Fruit fly (Drosophila melanogaster) whole organism, embryonic: ENCODE data around the gene CG2278.

Experiments
- Adf1 ChIP-seq: fragments of 200-800 bp; sonication (Bioruptor generic); IDR thresholded peaks from 2 replicates; pipeline ENCODE4 v1.3.6; 2022; ENCODE audit warnings: missing biosample characterization, missing genetic modification characterization
- Atf6 ChIP-seq: fragments of 200-800 bp; sonication (Bioruptor generic); IDR thresholded peaks from 2 replicates; pipeline ENCODE4 v1.3.6; 2022; ENCODE audit warnings: missing biosample characterization, missing genetic modification characterization
- Awh ChIP-seq: fragments of 200-800 bp; sonication (Bioruptor generic); IDR thresholded peaks from 2 replicates; pipeline ENCODE4, ENCODE4 v1.3.6; 2022; ENCODE audit warnings: missing biosample characterization, missing genetic modification characterization
- C15 ChIP-seq: fragments of 200-800 bp; sonication (Bioruptor generic); IDR thresholded peaks from 3 replicates; pipeline ENCODE4 v1.3.6; 2022; ENCODE audit warnings: missing biosample characterization, missing genetic modification characterization
- CG10654 ChIP-seq: fragments of 200-800 bp; sonication (Bioruptor generic); optimal IDR thresholded peaks from 2 replicates; lab custom pipeline; 2016; ENCODE audit warnings: missing biosample characterization, missing genetic modification characterization
- CG13775 ChIP-seq: fragments of 200-800 bp; sonication (Bioruptor generic); optimal IDR thresholded peaks from 3 replicates; lab custom pipeline; 2017; ENCODE audit warnings: missing biosample characterization, mild to moderate bottlenecking, missing genetic modification characterization
- CG14050 ChIP-seq: fragments of 200-800 bp; sonication (Bioruptor generic); IDR thresholded peaks from 3 replicates; pipeline ENCODE4 v1.3.6; 2022; ENCODE audit warnings: missing biosample characterization, missing genetic modification characterization
- CG14965 ChIP-seq: fragments of 200-800 bp; sonication (Bioruptor generic); optimal IDR thresholded peaks from 2 replicates; lab custom pipeline; 2016; ENCODE audit warnings: missing biosample characterization, missing genetic modification characterization, borderline replicate concordance
- CG15073 ChIP-seq: fragments of 200-800 bp; sonication (Bioruptor generic); optimal IDR thresholded peaks from 2 replicates; lab custom pipeline; 2016; ENCODE audit warnings: missing biosample characterization, missing genetic modification characterization
- CG17612 ChIP-seq: fragments of 200-800 bp; sonication (Bioruptor generic); IDR thresholded peaks from 2 replicates; pipeline ENCODE4 v1.3.6; 2022; ENCODE audit warnings: missing biosample characterization, missing genetic modification characterization
- CG2875 ChIP-seq: fragments of 200-800 bp; sonication (Bioruptor generic); optimal IDR thresholded peaks from 2 replicates; lab custom pipeline; 2017; ENCODE audit warnings: missing biosample characterization, mild to moderate bottlenecking, missing genetic modification characterization, missing genetic modification reagents
- CG30403 ChIP-seq: fragments of 200-800 bp; sonication (Bioruptor generic); optimal IDR thresholded peaks from 3 replicates; lab custom pipeline; 2016; ENCODE audit warnings: missing biosample characterization, missing genetic modification characterization
- CG3838 ChIP-seq: fragments of 200-800 bp; sonication (Bioruptor generic); optimal IDR thresholded peaks from 3 replicates; lab custom pipeline; 2016; ENCODE audit warnings: missing biosample characterization, missing genetic modification characterization
- CG5245 ChIP-seq: fragments of 200-800 bp; sonication (Bioruptor generic); optimal IDR thresholded peaks from 3 replicates; lab custom pipeline; 2016; ENCODE audit warnings: missing biosample characterization, missing genetic modification characterization
- CG6175 ChIP-seq: fragments of 200-800 bp; sonication (Bioruptor generic); IDR thresholded peaks from 3 replicates; pipeline ENCODE4 v1.3.6; 2022; ENCODE audit warnings: missing biosample characterization, missing genetic modification characterization
- CG8478 ChIP-seq: fragments of >200 bp; optimal IDR thresholded peaks from 2 replicates; lab custom pipeline; 2018
- CG9817 ChIP-seq: fragments of 200-800 bp; sonication (Bioruptor generic); optimal IDR thresholded peaks from 2 replicates; lab custom pipeline; 2018; ENCODE audit warnings: missing biosample characterization, mild to moderate bottlenecking, missing genetic modification characterization, moderate library complexity
- CTCF ChIP-seq: fragments of 200-800 bp; sonication (Bioruptor generic); optimal IDR thresholded peaks from 2 replicates; lab custom pipeline; 2017; ENCODE audit warnings: missing biosample characterization, mild to moderate bottlenecking, missing genetic modification characterization, moderate library complexity
- Camta ChIP-seq: fragments of 200-800 bp; sonication (Bioruptor generic); optimal IDR thresholded peaks from 2 replicates; lab custom pipeline; 2016; ENCODE audit warnings: missing biosample characterization, missing genetic modification characterization
- Deaf1 ChIP-seq: fragments of 200-800 bp; optimal IDR thresholded peaks from 3 replicates; lab custom pipeline; 2019; ENCODE audit warnings: missing biosample characterization, mild to moderate bottlenecking, missing genetic modification characterization, moderate library complexity
- Doc2 ChIP-seq: fragments of 200-800 bp; sonication (Bioruptor generic); IDR thresholded peaks from 2 replicates; pipeline ENCODE4 v1.3.6; 2022; ENCODE audit warnings: missing biosample characterization, missing genetic modification characterization
- PHDP ChIP-seq: fragments of 200-800 bp; sonication (Bioruptor generic); optimal IDR thresholded peaks from 3 replicates; lab custom pipeline; 2018; ENCODE audit warnings: missing biosample characterization, mild to moderate bottlenecking, missing genetic modification characterization, moderate library complexity
- Six4 ChIP-seq: fragments of 200-800 bp; sonication (Bioruptor generic); optimal IDR thresholded peaks from 2 replicates; lab custom pipeline; 2016; ENCODE audit warnings: missing biosample characterization, missing genetic modification characterization
- ab ChIP-seq: fragments of 200-800 bp; sonication (Bioruptor generic); optimal IDR thresholded peaks from 2 replicates; lab custom pipeline; 2016; ENCODE audit warnings: missing biosample characterization, missing genetic modification characterization
- ap ChIP-seq: fragments of 200-800 bp; sonication (Bioruptor generic); IDR thresholded peaks from 2 replicates; pipeline ENCODE4 v1.3.6; 2022; ENCODE audit warnings: missing biosample characterization, missing genetic modification characterization
- ash1 ChIP-seq: fragments of 200-800 bp; sonication (Bioruptor generic); optimal IDR thresholded peaks from 2 replicates; lab custom pipeline; 2018; ENCODE audit warnings: missing biosample characterization, mild to moderate bottlenecking, missing genetic modification characterization
- cg ChIP-seq: fragments of 200-800 bp; sonication (Bioruptor generic); optimal IDR thresholded peaks from 3 replicates; lab custom pipeline; 2019; ENCODE audit warnings: missing biosample characterization, mild to moderate bottlenecking, missing genetic modification characterization, moderate library complexity
- chinmo ChIP-seq: fragments of 200-800 bp; sonication (Bioruptor generic); IDR thresholded peaks from 4 replicates; pipeline ENCODE4 v1.3.6; 2022; ENCODE audit warnings: missing biosample characterization, missing genetic modification characterization; ENCODE audit not compliant: partially characterized antibody
- cwo ChIP-seq: fragments of 200-800 bp; sonication (Bioruptor generic); optimal IDR thresholded peaks from 3 replicates; lab custom pipeline; 2017; ENCODE audit warnings: missing biosample characterization, missing genetic modification characterization, mild to moderate bottlenecking, moderate library complexity, missing genetic modification reagents
- dati ChIP-seq: fragments of 200-800 bp; sonication (Bioruptor generic); IDR thresholded peaks from 2 replicates; pipeline ENCODE4 v1.3.6; 2022; ENCODE audit warnings: missing biosample characterization, missing genetic modification characterization
- disco-r ChIP-seq: fragments of 200-800 bp; sonication (Bioruptor generic); optimal IDR thresholded peaks from 2 replicates; lab custom pipeline; 2016; ENCODE audit warnings: missing biosample characterization, missing genetic modification characterization
- dmrt99B ChIP-seq: fragments of 200-800 bp; sonication (Bioruptor generic); optimal IDR thresholded peaks from 2 replicates; lab custom pipeline; 2018; ENCODE audit warnings: missing biosample characterization, mild to moderate bottlenecking, missing genetic modification characterization, moderate library complexity
- dysf ChIP-seq: fragments of 200-800 bp; sonication (Bioruptor generic); IDR thresholded peaks from 3 replicates; pipeline ENCODE4 v1.3.6; 2022; ENCODE audit warnings: missing biosample characterization, missing genetic modification characterization
- ftz-f1 ChIP-seq: fragments of 200-800 bp; sonication (Bioruptor generic); optimal IDR thresholded peaks from 2 replicates; lab custom pipeline; 2016; ENCODE audit warnings: missing biosample characterization, missing genetic modification characterization
- gce ChIP-seq: fragments of 200-800 bp; sonication (Bioruptor generic); IDR thresholded peaks from 3 replicates; pipeline ENCODE4 v1.3.6; 2022; ENCODE audit warnings: missing biosample characterization, missing genetic modification characterization
- gem ChIP-seq: fragments of 200-800 bp; sonication (Bioruptor generic); optimal IDR thresholded peaks from 2 replicates; lab custom pipeline; 2019; ENCODE audit warnings: missing biosample characterization, mild to moderate bottlenecking, missing genetic modification characterization, moderate library complexity
- hb ChIP-seq: fragments of 200-800 bp; sonication (Bioruptor generic); IDR thresholded peaks from 3 replicates; pipeline ENCODE4 v1.3.6; 2022; ENCODE audit warnings: missing biosample characterization, missing genetic modification characterization; ENCODE audit not compliant: partially characterized antibody
- kni ChIP-seq: fragments of 200-800 bp; sonication (Bioruptor generic); optimal IDR thresholded peaks from 3 replicates; lab custom pipeline; 2017; ENCODE audit warnings: mild to moderate bottlenecking, missing biosample characterization, missing genetic modification reagents, missing genetic modification characterization
- mirr ChIP-seq: fragments of 200-800 bp; sonication (Bioruptor generic); optimal IDR thresholded peaks from 3 replicates; lab custom pipeline; 2018; ENCODE audit warnings: missing biosample characterization, mild to moderate bottlenecking, missing genetic modification characterization
- nerfin-1 ChIP-seq: fragments of 200-800 bp; sonication (Bioruptor generic); optimal IDR thresholded peaks from 3 replicates; lab custom pipeline; 2019; ENCODE audit warnings: missing biosample characterization, mild to moderate bottlenecking, missing genetic modification characterization, moderate library complexity
- nom ChIP-seq: fragments of 200-800 bp; sonication (Bioruptor generic); optimal IDR thresholded peaks from 2 replicates; lab custom pipeline; 2017; ENCODE audit warnings: missing biosample characterization, missing genetic modification characterization, mild to moderate bottlenecking, moderate library complexity, missing genetic modification reagents
- pfk ChIP-seq: fragments of 200-800 bp; sonication (Bioruptor generic); optimal IDR thresholded peaks from 2 replicates; lab custom pipeline; 2018; ENCODE audit warnings: missing biosample characterization, mild to moderate bottlenecking, missing genetic modification characterization, moderate library complexity
- pita ChIP-seq: fragments of 200-800 bp; sonication (Bioruptor generic); optimal IDR thresholded peaks from 2 replicates; lab custom pipeline; 2017; ENCODE audit warnings: missing biosample characterization, mild to moderate bottlenecking, missing genetic modification characterization
- pros ChIP-seq: fragments of 200-800 bp; sonication (Bioruptor generic); optimal IDR thresholded peaks from 3 replicates; lab custom pipeline; 2019; ENCODE audit warnings: missing biosample characterization, mild to moderate bottlenecking, missing genetic modification characterization, moderate library complexity
- ranshi ChIP-seq: fragments of 200-800 bp; sonication (Bioruptor generic); IDR thresholded peaks from 2 replicates; pipeline ENCODE4 v1.3.6; 2022; ENCODE audit warnings: missing biosample characterization, missing genetic modification characterization
- run ChIP-seq: fragments of 200-800 bp; sonication (Bioruptor generic); optimal IDR thresholded peaks from 3 replicates; lab custom pipeline; 2018; ENCODE audit warnings: missing biosample characterization, mild to moderate bottlenecking, missing genetic modification characterization
- salm ChIP-seq: fragments of 200-800 bp; sonication (Bioruptor generic); optimal IDR thresholded peaks from 2 replicates; lab custom pipeline; 2018; ENCODE audit warnings: missing biosample characterization, mild to moderate bottlenecking, missing genetic modification characterization
- scrt ChIP-seq: fragments of 200-800 bp; sonication (Bioruptor generic); optimal IDR thresholded peaks from 2 replicates; lab custom pipeline; 2018; ENCODE audit warnings: missing biosample characterization, mild to moderate bottlenecking, missing genetic modification characterization, moderate library complexity
- sr ChIP-seq: fragments of 200-800 bp; sonication (Bioruptor generic); IDR thresholded peaks from 3 replicates; pipeline ENCODE4 v1.3.6; 2022; ENCODE audit warnings: missing biosample characterization, missing genetic modification characterization
- tup ChIP-seq: fragments of 200-800 bp; sonication (Bioruptor generic); optimal IDR thresholded peaks from 2 replicates; lab custom pipeline; 2016; ENCODE audit warnings: missing biosample characterization, mild to moderate bottlenecking, missing genetic modification characterization, moderate library complexity
- wdn ChIP-seq: fragments of 200-800 bp; sonication (Bioruptor generic); IDR thresholded peaks from 2 replicates; pipeline ENCODE4 v1.3.6; 2022; ENCODE audit warnings: missing biosample characterization, missing genetic modification characterization
- zf30C ChIP-seq: fragments of 200-800 bp; sonication (Bioruptor generic); optimal IDR thresholded peaks from 3 replicates; lab custom pipeline; 2018; ENCODE audit warnings: missing biosample characterization, mild to moderate bottlenecking, missing genetic modification characterization

The CG2278 gene

dm6 chrX:8145501-8146157, 24.4 kb downstream of the CG2278 start, which contains the start of the genes alpha-PheRS and CG2129 (continued):
- no peak for TF ChIP-seq CG14050 (GFP tag; lab: Robert Waterston, UW)
- no peak for TF ChIP-seq CG15073
- TF ChIP-seq gce (GFP tag; lab: Robert Waterston, UW), result no peak
- TF ChIP-seq CG8478 (lab: Kevin White, UChicago), result no peak
- peak; percentile 47; the same call in 2 of the 3 replicates for TF ChIP-seq dysf
- TF ChIP-seq kni (GFP tag; lab: Kevin White, UChicago), result no peak
- no peak for TF ChIP-seq Six4 (GFP tag; lab: Kevin White, UChicago)
- no peak for TF ChIP-seq dati
- TF ChIP-seq C15 (GFP tag; lab: Robert Waterston, UW), result no peak
- TF ChIP-seq CTCF, result no peak
- TF ChIP-seq hb (GFP tag; lab: Robert Waterston, UW), result no peak
- no peak for TF ChIP-seq CG14965
- no peak for TF ChIP-seq wdn (GFP tag; lab: Robert Waterston, UW)
- TF ChIP-seq Deaf1 (tag; lab: Kevin White, UChicago), result no peak
- no peak for TF ChIP-seq Adf1 (GFP tag; lab: Robert Waterston, UW)
- no peak for TF ChIP-seq Awh (GFP tag; lab: Robert Waterston, UW)
- no peak for TF ChIP-seq scrt
- peak; percentile 17 for TF ChIP-seq CG13775 (GFP tag; lab: Kevin White, UChicago)
- no peak for TF ChIP-seq pita (GFP tag; lab: Kevin White, UChicago)
- TF ChIP-seq Camta, result no peak
- TF ChIP-seq nom, result no peak
- TF ChIP-seq CG5245, result no peak
- TF ChIP-seq CG10654 (GFP tag; lab: Kevin White, UChicago), result no peak
- no peak for TF ChIP-seq disco-r
- no peak for TF ChIP-seq gem (tag; lab: Kevin White, UChicago)
- no peak for TF ChIP-seq Doc2
- TF ChIP-seq zf30C, result no peak
- TF ChIP-seq mirr (GFP tag; lab: Kevin White, UChicago), result no peak
- TF ChIP-seq CG30403 (GFP tag; lab: Kevin White, UChicago), result peak; percentile 36
- no peak for TF ChIP-seq Atf6 (GFP tag; lab: Robert Waterston, UW)
- no peak for TF ChIP-seq tup (GFP tag; lab: Kevin White, UChicago)
- no peak for TF ChIP-seq CG17612 (GFP tag; lab: Robert Waterston, UW)
- TF ChIP-seq chinmo (GFP tag; lab: Robert Waterston, UW), result no peak
- no peak for TF ChIP-seq ab (GFP tag; lab: Kevin White, UChicago)
- no peak for TF ChIP-seq run (tag; lab: Kevin White, UChicago)
- TF ChIP-seq ash1, result no peak
- TF ChIP-seq salm (tag; lab: Kevin White, UChicago), result no peak
- TF ChIP-seq ap, result no peak
- TF ChIP-seq CG6175 (GFP tag; lab: Robert Waterston, UW), result no peak
- no peak for TF ChIP-seq cg (GFP tag; lab: Kevin White, UChicago)
- TF ChIP-seq cwo (GFP tag; lab: Kevin White, UChicago), result no peak
- TF ChIP-seq dmrt99B (tag; lab: Kevin White, UChicago), result no peak
- TF ChIP-seq CG9817, result peak; percentile 21
- no peak for TF ChIP-seq pfk
- TF ChIP-seq ftz-f1, result no peak
- no peak for TF ChIP-seq ranshi (GFP tag; lab: Robert Waterston, UW)
- TF ChIP-seq nerfin-1 (tag; lab: Kevin White, UChicago), result peak; percentile 8
- TF ChIP-seq pros (GFP tag; lab: Kevin White, UChicago), result no peak
- TF ChIP-seq PHDP, result peak; percentile 28
- TF ChIP-seq CG2875 (GFP tag; lab: Kevin White, UChicago), result no peak
- TF ChIP-seq sr (GFP tag; lab: Robert Waterston, UW), result no peak
- no peak for TF ChIP-seq CG3838 (GFP tag; lab: Kevin White, UChicago)
